Worm (Caenorhabditis elegans) whole organism, late embryonic: ENCODE data around the gene sqst-4.
"Not testable (repeated sequence)": the region's sequence is repeated elsewhere in the genome, so short reads cannot be mapped to it uniquely, and the experiment has no call there.

ENCODE experiments used
- C08G9.2 ChIP-seq: sonication (generic microtip); optimal IDR thresholded peaks from 2 replicates; lab custom pipeline; 2016; ENCODE audit warnings: mild to moderate bottlenecking, missing genetic modification characterization, moderate library complexity, missing compliant biosample characterization
- C38D4.7 ChIP-seq: fragments of 200-800 bp; sonication (Bioruptor generic); optimal IDR thresholded peaks from 2 replicates; lab custom pipeline; 2018; ENCODE audit warnings: mild to moderate bottlenecking, missing genetic modification characterization, moderate library complexity, missing compliant biosample characterization
- F13H6.1 ChIP-seq: sonication (generic microtip); optimal IDR thresholded peaks from 2 replicates; lab custom pipeline; 2016; ENCODE audit warnings: missing genetic modification characterization, missing compliant biosample characterization
- K09A11.1 ChIP-seq: sonication (generic microtip); optimal IDR thresholded peaks from 2 replicates; lab custom pipeline; 2017; ENCODE audit warnings: antibody characterized with exemption, mild to moderate bottlenecking, missing genetic modification characterization, missing compliant biosample characterization; ENCODE audit not compliant: insufficient read depth
- Y22D7AL.16 ChIP-seq: sonication (generic microtip); optimal IDR thresholded peaks from 2 replicates; lab custom pipeline; 2016; ENCODE audit warnings: missing genetic modification characterization, missing compliant biosample characterization
- ama-1 ChIP-seq: fragments of 150-350 bp; optimal IDR thresholded peaks from 2 replicates; lab custom pipeline; 2014
- ceh-18 ChIP-seq: sonication (generic microtip); optimal IDR thresholded peaks from 2 replicates; lab custom pipeline; 2016; ENCODE audit warnings: missing genetic modification characterization, missing compliant biosample characterization
- ceh-19 ChIP-seq: fragments of 200-800 bp; sonication (Bioruptor generic); optimal IDR thresholded peaks from 2 replicates; lab custom pipeline; 2018; ENCODE audit warnings: mild to moderate bottlenecking, missing genetic modification characterization, missing compliant biosample characterization
- ceh-30 ChIP-seq: fragments of 150-350 bp; optimal IDR thresholded peaks from 2 replicates; lab custom pipeline; 2014; ENCODE audit warnings: missing biosample characterization, missing genetic modification characterization
- ceh-45 ChIP-seq: fragments of 200-800 bp; sonication (Bioruptor generic); IDR thresholded peaks from 2 replicates; pipeline ENCODE4 v1.3.6; 2022; ENCODE audit warnings: missing genetic modification reagents, missing genetic modification characterization, missing compliant biosample characterization
- che-1 ChIP-seq: sonication (generic microtip); optimal IDR thresholded peaks from 2 replicates; lab custom pipeline; 2016; ENCODE audit warnings: mild to moderate bottlenecking, missing genetic modification characterization, missing compliant biosample characterization
- dmd-4 ChIP-seq: sonication (generic microtip); optimal IDR thresholded peaks from 2 replicates; lab custom pipeline; 2016; ENCODE audit warnings: borderline replicate concordance, missing genetic modification characterization, missing compliant biosample characterization
- dve-1 ChIP-seq: sonication (generic microtip); optimal IDR thresholded peaks from 2 replicates; lab custom pipeline; 2017; ENCODE audit warnings: antibody characterized with exemption, mild to moderate bottlenecking, missing genetic modification characterization, missing compliant biosample characterization
- elt-2 ChIP-seq: sonication (generic microtip); optimal IDR thresholded peaks from 2 replicates; lab custom pipeline; 2016; ENCODE audit warnings: missing genetic modification reagents, missing genetic modification characterization, missing compliant biosample characterization
- ets-4 ChIP-seq: sonication (generic microtip); optimal IDR thresholded peaks from 2 replicates; lab custom pipeline; 2016; ENCODE audit warnings: missing genetic modification characterization, missing compliant biosample characterization
- eyg-1 ChIP-seq: sonication (generic microtip); optimal IDR thresholded peaks from 2 replicates; lab custom pipeline; 2016; ENCODE audit warnings: missing genotype, missing genetic modification characterization, missing compliant biosample characterization
- fax-1 ChIP-seq: sonication (generic microtip); optimal IDR thresholded peaks from 2 replicates; lab custom pipeline; 2016; ENCODE audit warnings: missing genotype, missing genetic modification characterization, missing compliant biosample characterization
- fkh-10 ChIP-seq: fragments of 150-350 bp; optimal IDR thresholded peaks from 2 replicates; lab custom pipeline; 2014; ENCODE audit warnings: missing biosample characterization, missing genetic modification reagents, missing genetic modification characterization
- gmeb-2 ChIP-seq: sonication (generic microtip); optimal IDR thresholded peaks from 2 replicates; lab custom pipeline; 2016; ENCODE audit warnings: missing genetic modification characterization, inconsistent platforms, missing compliant biosample characterization
- hlh-15 ChIP-seq: sonication (generic microtip); optimal IDR thresholded peaks from 2 replicates; lab custom pipeline; 2016; ENCODE audit warnings: missing genetic modification characterization, missing compliant biosample characterization
- hlh-8 ChIP-seq: sonication (generic microtip); optimal IDR thresholded peaks from 2 replicates; lab custom pipeline; 2016; ENCODE audit warnings: missing genotype, missing genetic modification characterization, missing compliant biosample characterization
- lim-6 ChIP-seq: sonication (generic microtip); optimal IDR thresholded peaks from 2 replicates; lab custom pipeline; 2016; ENCODE audit warnings: missing genetic modification characterization, missing compliant biosample characterization
- lin-11 ChIP-seq: fragments of 200-800 bp; sonication (Bioruptor generic); optimal IDR thresholded peaks from 2 replicates; lab custom pipeline; 2018; ENCODE audit warnings: mild to moderate bottlenecking, missing genetic modification characterization, missing compliant biosample characterization
- madf-2 ChIP-seq: sonication (generic microtip); optimal IDR thresholded peaks from 2 replicates; lab custom pipeline; 2017; ENCODE audit warnings: missing genetic modification characterization, missing compliant biosample characterization
- mec-3 ChIP-seq: sonication (generic microtip); optimal IDR thresholded peaks from 2 replicates; lab custom pipeline; 2016; ENCODE audit warnings: borderline replicate concordance, missing genetic modification characterization, missing compliant biosample characterization
- npax-4 ChIP-seq: sonication (generic microtip); optimal IDR thresholded peaks from 2 replicates; lab custom pipeline; 2016; ENCODE audit warnings: missing genetic modification characterization, missing compliant biosample characterization
- odd-2 ChIP-seq: sonication (generic microtip); optimal IDR thresholded peaks from 2 replicates; lab custom pipeline; 2017; ENCODE audit warnings: antibody characterized with exemption, mild to moderate bottlenecking, missing genetic modification characterization, missing compliant biosample characterization
- pag-3 ChIP-seq: sonication (generic microtip); optimal IDR thresholded peaks from 2 replicates; lab custom pipeline; 2016; ENCODE audit warnings: missing compliant biosample characterization, missing genetic modification characterization, borderline replicate concordance
- pat-9 ChIP-seq: fragments of 200-800 bp; sonication (Bioruptor generic); optimal IDR thresholded peaks from 2 replicates; lab custom pipeline; 2018; ENCODE audit warnings: mild to moderate bottlenecking, missing genetic modification characterization, moderate library complexity, missing compliant biosample characterization
- pha-2 ChIP-seq: sonication (generic microtip); optimal IDR thresholded peaks from 2 replicates; lab custom pipeline; 2017; ENCODE audit warnings: mild to moderate bottlenecking, missing genetic modification characterization, missing compliant biosample characterization
- ref-2 ChIP-seq: sonication (generic microtip); optimal IDR thresholded peaks from 2 replicates; lab custom pipeline; 2016; ENCODE audit warnings: missing genetic modification characterization, missing compliant biosample characterization
- sox-4 ChIP-seq: sonication (generic microtip); optimal IDR thresholded peaks from 2 replicates; lab custom pipeline; 2017; ENCODE audit warnings: mild to moderate bottlenecking, missing genetic modification characterization, inconsistent platforms, missing compliant biosample characterization
- syd-9 ChIP-seq: sonication (generic microtip); optimal IDR thresholded peaks from 2 replicates; lab custom pipeline; 2016; ENCODE audit warnings: mild to moderate bottlenecking, missing genetic modification characterization, moderate library complexity, missing compliant biosample characterization
- tbx-7 ChIP-seq: sonication (generic microtip); optimal IDR thresholded peaks from 2 replicates; lab custom pipeline; 2016; ENCODE audit warnings: missing genotype, missing genetic modification characterization, missing compliant biosample characterization
- ttx-3 ChIP-seq: sonication (generic microtip); optimal IDR thresholded peaks from 2 replicates; lab custom pipeline; 2016; ENCODE audit warnings: missing genetic modification reagents, missing genetic modification characterization, missing compliant biosample characterization
- unc-3 ChIP-seq, 2 experiments: fragments of 200-800 bp in 1 of 2; sonication (Bioruptor generic) in 1 of 2; sonication (generic microtip) in 1 of 2; conservative IDR thresholded peaks in 1 of 2; optimal IDR thresholded peaks in 1 of 2; 2 replicates each; pipeline versions ENCODE4 v1.3.6 to Lab custom; 2016 to 2022; ENCODE audit warnings: missing compliant biosample characterization in 2 of 2, missing genetic modification characterization in 2 of 2, missing genetic modification reagents in 1 of 2
- unc-42 ChIP-seq: sonication (generic microtip); optimal IDR thresholded peaks from 2 replicates; lab custom pipeline; 2016; ENCODE audit warnings: missing genotype, missing genetic modification characterization, missing compliant biosample characterization
- unc-55 ChIP-seq: sonication (generic microtip); optimal IDR thresholded peaks from 2 replicates; lab custom pipeline; 2017; ENCODE audit warnings: missing biosample characterization, missing genetic modification reagents, missing genetic modification characterization
- unc-86 ChIP-seq: sonication (generic microtip); optimal IDR thresholded peaks from 2 replicates; lab custom pipeline; 2016; ENCODE audit warnings: missing genetic modification characterization, missing compliant biosample characterization
- ztf-16 ChIP-seq: sonication (generic microtip); optimal IDR thresholded peaks from 2 replicates; lab custom pipeline; 2017; ENCODE audit warnings: missing genetic modification characterization, missing compliant biosample characterization

Gene sqst-4

DNA sequence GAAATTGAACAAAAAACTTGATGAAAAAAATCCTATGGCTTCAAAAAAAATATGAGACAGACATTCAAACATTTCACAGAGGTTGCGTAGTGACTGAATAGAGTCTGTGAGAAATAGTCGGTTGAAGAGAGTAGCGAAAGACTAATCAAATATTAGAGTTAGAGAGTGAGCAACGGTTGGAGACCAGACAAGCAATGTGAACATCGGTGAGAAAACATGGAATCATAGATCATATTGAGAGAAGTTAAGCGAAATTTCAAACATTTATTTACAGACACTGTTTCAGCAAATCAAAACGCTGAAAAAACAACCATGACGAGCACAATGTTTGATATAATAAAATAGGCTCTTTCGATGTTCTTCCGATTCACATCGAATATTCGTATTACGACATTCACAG is 18.4 kb downstream of the sqst-4 start:
- TF ChIP-seq hlh-15: no peak
- TF ChIP-seq ama-1 (lab: Kevin White, UChicago): no peak
- TF ChIP-seq ttx-3 (tag; lab: Kevin White, UChicago): no peak
- TF ChIP-seq ets-4 (tag; lab: Kevin White, UChicago): no peak
- TF ChIP-seq, all 69 proteins: peak for 0

- TF ChIP-seq che-1 (tag; lab: Kevin White, UChicago) (no peak), dve-1 (no peak), Y22D7AL.16 (no peak), elt-2 (tag; lab: Kevin White, UChicago) (no peak), unc-42 (tag; lab: Kevin White, UChicago) (no peak), syd-9 (tag; lab: Kevin White, UChicago) (no peak), sox-4 (tag; lab: Kevin White, UChicago) (no peak), lim-6 (tag; lab: Kevin White, UChicago) (no peak), F13H6.1 (tag; lab: Kevin White, UChicago) (no peak), pha-2 (tag; lab: Kevin White, UChicago) (no peak), ets-4 (tag; lab: Kevin White, UChicago) (no peak), C38D4.7 (GFP tag; lab: Kevin White, UChicago) (no peak), odd-2 (no peak), unc-3 (GFP tag; conservative IDR thresholded peaks at IDR 0.05; lab: Robert Waterston, UW) (no peak), unc-3 (tag; optimal IDR thresholded peaks at IDR 0.05; lab: Kevin White, UChicago) (no peak), lin-11 (tag; lab: Kevin White, UChicago) (no peak), ceh-30 (tag; lab: Kevin White, UChicago) (no peak), gmeb-2 (tag; lab: Kevin White, UChicago) (no peak)
Observed at ce11 chrV:16508667-16509066, 20.4 kb downstream of the sqst-4 start, which contains the start of gene srr-3. Gene srr-3, minus strand, starts transcription at chrV:16508767.

DNA sequence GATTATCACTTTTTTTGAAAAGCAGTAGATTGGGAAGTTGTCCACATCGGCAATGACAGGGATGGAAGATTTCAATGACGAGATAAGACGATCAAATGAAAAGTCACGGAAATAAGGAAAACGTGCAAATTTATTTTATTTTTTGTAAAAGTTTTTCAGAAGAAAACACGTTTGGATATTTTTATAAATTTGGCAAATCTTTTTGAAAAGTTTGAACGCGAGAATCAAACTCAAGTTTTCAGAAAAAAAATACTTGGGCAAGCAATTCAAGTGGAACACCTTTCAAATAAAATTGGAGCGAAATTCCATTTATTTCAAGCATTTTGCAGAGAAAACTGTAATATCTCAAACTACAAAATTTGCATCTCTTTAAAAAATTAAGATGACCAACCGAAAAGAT is 26.9 kb downstream of the sqst-4 start, which contains the start of gene F36D3.5:
TSS of gene F36D3.5 (minus strand) at position 101 of the 400 bp plus-strand sequence.
- not testable (repeated sequence) for TF ChIP-seq unc-86, ztf-16, eyg-1 (tag; lab: Kevin White, UChicago)
- TF ChIP-seq, all 69 proteins: peak for 0; not testable (repeated sequence) for 69

ce11 chrV:16517619-16518018 is 29.3 kb downstream of the sqst-4 start, which contains the start of gene F36D3.4:
Gene F36D3.4, minus strand, starts transcription at chrV:16517719.
- TF ChIP-seq pat-9 (tag; lab: Kevin White, UChicago): no peak
- TF ChIP-seq ref-2 (tag; lab: Kevin White, UChicago): no peak
- no peak for TF ChIP-seq tbx-7 (tag; lab: Kevin White, UChicago)
- TF ChIP-seq syd-9 (tag; lab: Kevin White, UChicago): no peak
- no peak for TF ChIP-seq elt-2 (tag; lab: Kevin White, UChicago)
- no peak for TF ChIP-seq ama-1 (lab: Kevin White, UChicago)
- TF ChIP-seq unc-42 (tag; lab: Kevin White, UChicago): no peak
- no peak for TF ChIP-seq C08G9.2
- TF ChIP-seq C38D4.7 (GFP tag; lab: Kevin White, UChicago): no peak
- no peak for TF ChIP-seq ceh-19
- no peak for TF ChIP-seq fkh-10
- no peak for TF ChIP-seq madf-2 (tag; lab: Kevin White, UChicago)
- no peak for TF ChIP-seq pag-3
- no peak for TF ChIP-seq unc-55
- no peak for TF ChIP-seq unc-3 (GFP tag; conservative IDR thresholded peaks at IDR 0.05; lab: Robert Waterston, UW)
- no peak for TF ChIP-seq unc-3 (tag; optimal IDR thresholded peaks at IDR 0.05; lab: Kevin White, UChicago)
- no peak for TF ChIP-seq dve-1
- TF ChIP-seq odd-2: no peak

- no peak for TF ChIP-seq lim-6 (tag; lab: Kevin White, UChicago)
- no peak for TF ChIP-seq mec-3
- TF ChIP-seq ceh-18 (tag; lab: Kevin White, UChicago): no peak
- no peak for TF ChIP-seq ttx-3 (tag; lab: Kevin White, UChicago)
- TF ChIP-seq npax-4 (tag; lab: Kevin White, UChicago): no peak
- TF ChIP-seq C08G9.2: no peak
- no peak for TF ChIP-seq K09A11.1 (tag; lab: Kevin White, UChicago)
- TF ChIP-seq dmd-4 (tag; lab: Kevin White, UChicago): no peak
- no peak for TF ChIP-seq dve-1
- no peak for TF ChIP-seq ceh-45 (GFP tag; lab: Robert Waterston, UW)
- no peak for TF ChIP-seq pag-3
- no peak for TF ChIP-seq fax-1
- no peak for TF ChIP-seq hlh-8 (tag; lab: Kevin White, UChicago)
- no peak for TF ChIP-seq ref-2 (tag; lab: Kevin White, UChicago)
- TF ChIP-seq, all 69 proteins: peak for 0
Observed at ce11 chrV:16522242-16522641, 34.0 kb downstream of the sqst-4 start, which contains the start of gene srw-34. Gene srw-34, minus strand, starts transcription at chrV:16522342.
